Fruit fly (Drosophila melanogaster) whole organism, embryonic: ENCODE results near the gene CG13001.

Experiments
- B-H2 ChIP-seq: fragments of 200-800 bp; sonication (Bioruptor generic); optimal IDR thresholded peaks from 2 replicates; lab custom pipeline; 2018; ENCODE audit warnings: missing biosample characterization, mild to moderate bottlenecking, missing genetic modification characterization
- Bteb2 ChIP-seq: fragments of 200-800 bp; sonication (Bioruptor generic); optimal IDR thresholded peaks from 2 replicates; lab custom pipeline; 2016; ENCODE audit warnings: missing biosample characterization, missing genetic modification characterization
- CG12155 ChIP-seq: fragments of 200-800 bp; sonication (Bioruptor generic); optimal IDR thresholded peaks from 3 replicates; lab custom pipeline; 2016; ENCODE audit warnings: missing biosample characterization, missing genetic modification characterization
- CG12769 ChIP-seq: fragments of 200-800 bp; sonication (Bioruptor generic); optimal IDR thresholded peaks from 2 replicates; lab custom pipeline; 2019; ENCODE audit warnings: missing biosample characterization, mild to moderate bottlenecking, missing genetic modification characterization, moderate library complexity
- CG13287 ChIP-seq: fragments of 200-800 bp; sonication (Bioruptor generic); IDR thresholded peaks from 2 replicates; pipeline ENCODE4 v1.3.6; 2022; ENCODE audit warnings: missing biosample characterization, missing genetic modification characterization; ENCODE audit not compliant: partially characterized antibody
- CG13775 ChIP-seq: fragments of 200-800 bp; sonication (Bioruptor generic); optimal IDR thresholded peaks from 3 replicates; lab custom pipeline; 2017; ENCODE audit warnings: missing biosample characterization, mild to moderate bottlenecking, missing genetic modification characterization
- CG13894 ChIP-seq: fragments of 200-800 bp; sonication (Bioruptor generic); optimal IDR thresholded peaks from 3 replicates; lab custom pipeline; 2018; ENCODE audit warnings: missing biosample characterization, mild to moderate bottlenecking, missing genetic modification characterization, moderate library complexity
- CG14441 ChIP-seq: fragments of 200-800 bp; sonication (Bioruptor generic); IDR thresholded peaks from 2 replicates; pipeline ENCODE4 v1.3.6; 2022; ENCODE audit warnings: missing biosample characterization, missing genetic modification characterization
- CG15011 ChIP-seq: fragments of 200-800 bp; sonication (Bioruptor generic); optimal IDR thresholded peaks from 3 replicates; lab custom pipeline; 2018; ENCODE audit warnings: missing biosample characterization, mild to moderate bottlenecking, missing genetic modification characterization
- CG15696 ChIP-seq: fragments of 200-800 bp; sonication (Bioruptor generic); optimal IDR thresholded peaks from 2 replicates; lab custom pipeline; 2019; ENCODE audit warnings: missing biosample characterization, mild to moderate bottlenecking, missing genetic modification characterization, moderate library complexity
- CG16813 ChIP-seq: fragments of 200-800 bp; sonication (Bioruptor generic); IDR thresholded peaks from 3 replicates; pipeline ENCODE4 v1.3.6; 2022; ENCODE audit warnings: missing biosample characterization, missing genetic modification characterization; ENCODE audit not compliant: partially characterized antibody
- CG16815 ChIP-seq: fragments of 200-800 bp; sonication (Bioruptor generic); optimal IDR thresholded peaks from 3 replicates; lab custom pipeline; 2017; ENCODE audit warnings: missing biosample characterization, mild to moderate bottlenecking, missing genetic modification characterization
- CG17186 ChIP-seq: fragments of 200-800 bp; sonication (Bioruptor generic); optimal IDR thresholded peaks from 3 replicates; lab custom pipeline; 2017; ENCODE audit warnings: missing biosample characterization, missing genetic modification reagents, missing genetic modification characterization
- CG17359 ChIP-seq: fragments of 200-800 bp; sonication (Bioruptor generic); optimal IDR thresholded peaks from 3 replicates; lab custom pipeline; 2018; ENCODE audit warnings: missing biosample characterization, mild to moderate bottlenecking, missing genetic modification characterization, moderate library complexity
- CG18262 ChIP-seq: fragments of 200-800 bp; optimal IDR thresholded peaks from 3 replicates; lab custom pipeline; 2019; ENCODE audit warnings: missing biosample characterization, mild to moderate bottlenecking, missing genetic modification characterization, moderate library complexity
- CG3847 ChIP-seq: fragments of 200-800 bp; sonication (Bioruptor generic); IDR thresholded peaks from 2 replicates; pipeline ENCODE4 v1.3.6; 2022; ENCODE audit warnings: missing biosample characterization, missing genetic modification characterization
- CG5180 ChIP-seq: fragments of 200-800 bp; sonication (Bioruptor generic); optimal IDR thresholded peaks from 3 replicates; lab custom pipeline; 2017; ENCODE audit warnings: missing biosample characterization, missing genetic modification characterization, mild to moderate bottlenecking, moderate library complexity, missing genetic modification reagents
- CG7271 ChIP-seq: fragments of 200-800 bp; sonication (Bioruptor generic); optimal IDR thresholded peaks from 2 replicates; lab custom pipeline; 2018; ENCODE audit warnings: missing biosample characterization, mild to moderate bottlenecking, missing genetic modification characterization, moderate library complexity
- CG7839 ChIP-seq: fragments of 200-800 bp; sonication (Bioruptor generic); optimal IDR thresholded peaks from 3 replicates; lab custom pipeline; 2018; ENCODE audit warnings: missing biosample characterization, mild to moderate bottlenecking, missing genetic modification characterization, moderate library complexity
- CG8388 ChIP-seq: fragments of 200-800 bp; sonication (Bioruptor generic); optimal IDR thresholded peaks from 2 replicates; lab custom pipeline; 2019; ENCODE audit warnings: missing biosample characterization, mild to moderate bottlenecking, missing genetic modification characterization, moderate library complexity
- CG9609 ChIP-seq: fragments of 200-800 bp; sonication (Bioruptor generic); optimal IDR thresholded peaks from 3 replicates; lab custom pipeline; 2016; ENCODE audit warnings: missing biosample characterization, missing genetic modification characterization
- Fer3 ChIP-seq: fragments of 200-800 bp; sonication (Bioruptor generic); optimal IDR thresholded peaks from 2 replicates; lab custom pipeline; 2018; ENCODE audit warnings: missing biosample characterization, mild to moderate bottlenecking, missing genetic modification characterization, moderate library complexity
- HmgD ChIP-seq: fragments of 200-800 bp; sonication (Bioruptor generic); optimal IDR thresholded peaks from 3 replicates; lab custom pipeline; 2016; ENCODE audit warnings: missing biosample characterization, missing genetic modification characterization
- Hr39 ChIP-seq: fragments of >200 bp; optimal IDR thresholded peaks from 2 replicates; lab custom pipeline; 2017
- Lim3 ChIP-seq: fragments of 200-800 bp; sonication (Bioruptor generic); IDR thresholded peaks from 2 replicates; pipeline ENCODE4 v1.3.6; 2022; ENCODE audit warnings: missing biosample characterization, missing genetic modification characterization
- Med ChIP-seq: fragments of 200-800 bp; sonication (Bioruptor generic); peaks from one replicate; lab custom pipeline; 2016; ENCODE audit warnings: missing biosample characterization, missing genetic modification characterization, mild to moderate bottlenecking, inconsistent platforms, moderate library complexity
- Opbp ChIP-seq: fragments of 200-800 bp; sonication (Bioruptor generic); IDR thresholded peaks from 3 replicates; pipeline ENCODE4 v1.3.6; 2022; ENCODE audit warnings: missing biosample characterization, missing genetic modification characterization; ENCODE audit not compliant: partially characterized antibody
- Side ChIP-seq: fragments of 200-800 bp; sonication (Bioruptor generic); optimal IDR thresholded peaks from 2 replicates; lab custom pipeline; 2016; ENCODE audit warnings: missing biosample characterization, missing genetic modification characterization
- Sox102F ChIP-seq: fragments of 200-800 bp; sonication (Bioruptor generic); optimal IDR thresholded peaks from 2 replicates; lab custom pipeline; 2018; ENCODE audit warnings: missing biosample characterization, mild to moderate bottlenecking, missing genetic modification characterization, moderate library complexity
- ash1 ChIP-seq: fragments of 200-800 bp; sonication (Bioruptor generic); optimal IDR thresholded peaks from 2 replicates; lab custom pipeline; 2018; ENCODE audit warnings: missing biosample characterization, mild to moderate bottlenecking, missing genetic modification characterization
- cg ChIP-seq: fragments of 200-800 bp; sonication (Bioruptor generic); optimal IDR thresholded peaks from 3 replicates; lab custom pipeline; 2019; ENCODE audit warnings: missing biosample characterization, mild to moderate bottlenecking, missing genetic modification characterization, moderate library complexity
- chinmo ChIP-seq: fragments of 200-800 bp; sonication (Bioruptor generic); IDR thresholded peaks from 4 replicates; pipeline ENCODE4 v1.3.6; 2022; ENCODE audit warnings: missing biosample characterization, missing genetic modification characterization; ENCODE audit not compliant: partially characterized antibody
- dimm ChIP-seq: fragments of 200-800 bp; sonication (Bioruptor generic); IDR thresholded peaks from 2 replicates; pipeline ENCODE4 v1.3.6; 2022; ENCODE audit warnings: missing biosample characterization, missing genetic modification characterization
- dysf ChIP-seq: fragments of 200-800 bp; sonication (Bioruptor generic); IDR thresholded peaks from 3 replicates; pipeline ENCODE4 v1.3.6; 2022; ENCODE audit warnings: missing biosample characterization, missing genetic modification characterization
- ewg ChIP-seq: fragments of 200-800 bp; sonication (Bioruptor generic); optimal IDR thresholded peaks from 3 replicates; lab custom pipeline; 2017; ENCODE audit warnings: mild to moderate bottlenecking, missing biosample characterization, missing genetic modification reagents, missing genetic modification characterization
- exex ChIP-seq: fragments of 200-800 bp; sonication (Bioruptor generic); optimal IDR thresholded peaks from 4 replicates; lab custom pipeline; 2018; ENCODE audit warnings: missing biosample characterization, mild to moderate bottlenecking, missing genetic modification characterization, moderate library complexity
- gce ChIP-seq: fragments of 200-800 bp; sonication (Bioruptor generic); IDR thresholded peaks from 3 replicates; pipeline ENCODE4 v1.3.6; 2022; ENCODE audit warnings: missing biosample characterization, missing genetic modification characterization
- lmd ChIP-seq: fragments of 200-800 bp; sonication (Bioruptor generic); IDR thresholded peaks from 2 replicates; pipeline ENCODE4 v1.3.6; 2022; ENCODE audit warnings: missing biosample characterization, missing genetic modification characterization
- nom ChIP-seq: fragments of 200-800 bp; sonication (Bioruptor generic); optimal IDR thresholded peaks from 2 replicates; lab custom pipeline; 2017; ENCODE audit warnings: missing biosample characterization, missing genetic modification characterization, mild to moderate bottlenecking, moderate library complexity, missing genetic modification reagents
- org-1 ChIP-seq: fragments of 200-800 bp; sonication (Bioruptor generic); optimal IDR thresholded peaks from 2 replicates; lab custom pipeline; 2017; ENCODE audit warnings: missing biosample characterization, missing genetic modification characterization
- sob ChIP-seq: fragments of 200-800 bp; sonication (Bioruptor generic); IDR thresholded peaks from 2 replicates; pipeline ENCODE4 v1.3.6; 2022; ENCODE audit warnings: missing biosample characterization, missing genetic modification characterization
- tgo ChIP-seq: fragments of 200-800 bp; sonication (Bioruptor generic); IDR thresholded peaks from 3 replicates; pipeline ENCODE4 v1.3.6; 2022; ENCODE audit warnings: missing biosample characterization, missing genetic modification characterization
- tio ChIP-seq: fragments of 200-800 bp; sonication (Bioruptor generic); optimal IDR thresholded peaks from 2 replicates; lab custom pipeline; 2017; ENCODE audit warnings: missing biosample characterization, missing genetic modification characterization, inconsistent platforms
- tup ChIP-seq: fragments of 200-800 bp; sonication (Bioruptor generic); optimal IDR thresholded peaks from 2 replicates; lab custom pipeline; 2016; ENCODE audit warnings: missing biosample characterization, mild to moderate bottlenecking, missing genetic modification characterization, moderate library complexity
- tx ChIP-seq: fragments of 200-800 bp; sonication (Bioruptor generic); optimal IDR thresholded peaks from 2 replicates; lab custom pipeline; 2016; ENCODE audit warnings: missing biosample characterization, missing genetic modification characterization
- vvl ChIP-seq: fragments of 200-800 bp; sonication (Bioruptor generic); IDR thresholded peaks from 2 replicates; pipeline ENCODE4 v1.3.6; 2022; ENCODE audit warnings: missing biosample characterization, missing genetic modification characterization

Gene CG13001

DNA sequence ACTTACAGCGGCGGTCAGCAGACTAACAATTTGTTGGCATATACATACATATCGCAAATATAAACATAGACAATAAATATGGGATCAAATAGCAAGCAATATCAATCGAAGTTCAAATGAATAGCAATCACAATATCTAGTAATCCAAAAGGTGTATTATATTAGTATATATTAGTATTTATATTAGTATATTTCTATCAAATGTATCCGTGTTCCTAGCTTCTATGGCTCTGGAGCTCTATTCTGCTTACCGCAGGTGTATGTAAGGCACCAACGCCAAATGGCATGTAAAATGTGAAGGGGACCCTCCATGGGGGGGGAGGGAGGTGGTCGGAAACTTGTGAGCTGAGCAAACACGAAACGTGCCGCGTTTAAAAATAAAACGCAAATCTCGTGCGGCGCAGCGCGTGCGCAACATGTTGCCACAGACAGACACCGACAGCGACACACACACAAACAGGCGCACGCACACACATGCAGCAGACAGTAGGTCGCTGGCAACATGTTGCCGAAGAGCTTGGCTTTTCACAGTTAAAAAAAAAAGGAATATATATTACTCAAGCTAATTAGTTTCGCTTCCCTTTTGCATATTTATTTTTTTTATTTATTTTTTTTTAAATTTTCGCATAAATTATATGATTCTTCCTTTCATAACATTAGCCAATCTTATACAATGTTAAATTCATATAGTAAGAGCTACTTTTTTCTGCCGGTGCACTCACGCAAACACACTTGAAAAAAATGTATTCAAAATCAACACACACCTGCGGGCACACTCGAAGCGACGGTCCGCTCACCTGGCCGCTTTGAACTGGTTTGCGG, 12.0 kb downstream of the CG13001 start (continued):
- TF ChIP-seq Sox102F (GFP tag; lab: Kevin White, UChicago) (peak; percentile 69), Opbp (no peak), org-1 (GFP tag; lab: Kevin White, UChicago) (peak; percentile 19), CG14441 (GFP tag; lab: Robert Waterston, UW) (peak; percentile 72), dysf (GFP tag; lab: Robert Waterston, UW) (peak; percentile 80), CG5180 (GFP tag; lab: Kevin White, UChicago) (peak; percentile 47), CG15011 (GFP tag; lab: Kevin White, UChicago) (no peak), CG12769 (tag; lab: Kevin White, UChicago) (peak; percentile 74), dimm (no peak), CG18262 (tag; lab: Kevin White, UChicago) (peak; percentile 50), cg (GFP tag; lab: Kevin White, UChicago) (peak; percentile 67), CG15696 (tag; lab: Kevin White, UChicago) (peak; percentile 14), CG7271 (tag; lab: Kevin White, UChicago) (no peak), CG9609 (no peak), CG3847 (GFP tag; lab: Robert Waterston, UW) (peak; percentile 60), CG16815 (GFP tag; lab: Kevin White, UChicago) (no peak), CG12155 (GFP tag; lab: Kevin White, UChicago) (peak; percentile 28), ash1 (GFP tag; lab: Kevin White, UChicago) (no peak), tgo (peak; percentile 74), tup (GFP tag; lab: Kevin White, UChicago) (no peak), vvl (GFP tag; lab: Robert Waterston, UW) (peak; percentile 80), HmgD (GFP tag; lab: Kevin White, UChicago) (no peak), CG13287 (GFP tag; lab: Robert Waterston, UW) (no peak), tx (GFP tag; lab: Kevin White, UChicago) (no peak), CG16813 (no peak), CG7839 (tag; lab: Kevin White, UChicago) (peak; percentile 77), CG13775 (GFP tag; lab: Kevin White, UChicago) (peak; percentile 50), Bteb2 (GFP tag; lab: Kevin White, UChicago) (no peak), CG17186 (GFP tag; lab: Kevin White, UChicago) (no peak), nom (GFP tag; lab: Kevin White, UChicago) (peak; percentile 56), gce (GFP tag; lab: Robert Waterston, UW) (peak; percentile 63; the same call in 1 of the 3 replicates), Hr39 (lab: Kevin White, UChicago) (no peak)

- no peak for TF ChIP-seq Fer3
- no peak for TF ChIP-seq ewg (GFP tag; lab: Kevin White, UChicago)
- TF ChIP-seq Lim3 (GFP tag; lab: Robert Waterston, UW) = no peak
- peak; percentile 77 for TF ChIP-seq CG13894
- TF ChIP-seq CG15696 (tag; lab: Kevin White, UChicago) = no peak
- TF ChIP-seq exex (tag; lab: Kevin White, UChicago) = peak; percentile 50
- no peak for TF ChIP-seq ash1 (GFP tag; lab: Kevin White, UChicago)
- 0 out of 4 replicates have a peak, but pooled peaks have one; percentile 54 for TF ChIP-seq chinmo (GFP tag; lab: Robert Waterston, UW)
- TF ChIP-seq Med = peak; percentile 40
- TF ChIP-seq tio (GFP tag; lab: Kevin White, UChicago) = no peak
- TF ChIP-seq Side (GFP tag; lab: Kevin White, UChicago) = no peak
- peak; percentile 45 for TF ChIP-seq CG8388
- TF ChIP-seq lmd (GFP tag; lab: Robert Waterston, UW) = no peak
- TF ChIP-seq CG17359 (tag; lab: Kevin White, UChicago) = no peak
- TF ChIP-seq B-H2 (GFP tag; lab: Kevin White, UChicago) = no peak
- TF ChIP-seq sob (GFP tag; lab: Robert Waterston, UW) = no peak
- TF ChIP-seq, all 482 proteins: peak for 5
Measured at dm6 chrX:16926726-16927125, 15.9 kb downstream of the CG13001 start.
